Worm (Caenorhabditis elegans): ENCODE measurements around the gene C49C8.5.

Gene C49C8.5

ce11 chrIV:8653592-8653991, at the start of gene C49C8.5:
TSS of gene C49C8.5 (minus strand) at chrIV:8653664.
- TF ChIP-seq nhr-76 (tag; optimal IDR thresholded peaks at IDR 0.05) (no peak), dve-1 (tag; optimal IDR thresholded peaks at IDR 0.05; ENCODE audit: insufficient read depth) (peak; percentile 10), hmg-1.1 (GFP tag; IDR thresholded peaks at IDR 0.05) (no peak), ama-1 (optimal IDR thresholded peaks at IDR 0.05) (no peak), php-3 (GFP tag; IDR thresholded peaks at IDR 0.05) (peak; percentile 84), lin-15B (tag; optimal IDR thresholded peaks at IDR 0.05) (no peak), daf-16 (GFP tag; optimal IDR thresholded peaks at IDR 0.05) (no peak), daf-16 (tag; optimal IDR thresholded peaks at IDR 0.05) (peak; percentile 15), zag-1 (tag; optimal IDR thresholded peaks at IDR 0.05) (no peak), lin-38 (GFP tag; IDR thresholded peaks at IDR 0.05) (no peak), pqm-1 (tag; optimal IDR thresholded peaks at IDR 0.05) (peak; percentile 59)

- TF ChIP-seq Y5F2A.4 (GFP tag; optimal IDR thresholded peaks at IDR 0.05), result no peak
- peak; percentile 15 for TF ChIP-seq nhr-11 (tag; optimal IDR thresholded peaks at IDR 0.05)
- TF ChIP-seq unc-62 (GFP tag; optimal IDR thresholded peaks at IDR 0.05 in 1 of 2), result peak in 1 of 2 experiments; percentile 21
- TF ChIP-seq unc-62 (tag; optimal IDR thresholded peaks at IDR 0.05), result no peak
- TF ChIP-seq zip-11 (GFP tag; IDR thresholded peaks at IDR 0.05), result no peak
Observed at ce11 chrIV:8697436-8697835, 44.0 kb upstream of the C49C8.5 start, which contains the start of gene ttll-11. TSS of gene ttll-11 (plus strand) at chrIV:8697736.

DNA sequence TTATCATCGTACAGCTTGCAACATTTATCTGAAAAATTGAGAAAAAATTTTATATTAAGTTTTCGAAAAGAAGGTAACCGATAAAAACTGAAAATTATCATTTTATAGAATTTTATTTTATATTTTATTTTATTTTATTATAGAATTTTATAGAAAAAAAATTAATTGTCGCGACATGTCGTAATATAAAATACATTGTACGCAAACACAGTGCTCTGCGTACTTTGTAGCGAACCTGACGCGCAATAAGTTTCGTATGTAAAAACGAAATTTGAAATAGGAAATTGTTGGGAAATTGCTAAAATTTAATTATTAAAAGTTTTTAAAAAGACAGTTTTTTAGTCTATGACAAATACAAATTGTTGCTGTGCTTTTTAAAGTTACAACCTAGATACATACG, 38.0 kb upstream of the C49C8.5 start, which contains the start of the genes hst-1 and ints-6:
TSS of gene hst-1 (minus strand) at position 28 of the 400 bp plus-strand sequence.
TSS of gene ints-6 (plus strand) at position 260 of the 400 bp plus-strand sequence.
- TF ChIP-seq dpl-1 (GFP tag; optimal IDR thresholded peaks at IDR 0.05) (peak; percentile 58), dmd-9 (GFP tag; IDR thresholded peaks at IDR 0.05) (no peak), R02D3.7 (tag; optimal IDR thresholded peaks at IDR 0.05) (no peak), T20F7.1 (GFP tag; optimal IDR thresholded peaks at IDR 0.05) (peak; percentile 59), lsy-2 (tag; optimal IDR thresholded peaks at IDR 0.05) (peak in 1 of 2 experiments; percentile 28)

DNA sequence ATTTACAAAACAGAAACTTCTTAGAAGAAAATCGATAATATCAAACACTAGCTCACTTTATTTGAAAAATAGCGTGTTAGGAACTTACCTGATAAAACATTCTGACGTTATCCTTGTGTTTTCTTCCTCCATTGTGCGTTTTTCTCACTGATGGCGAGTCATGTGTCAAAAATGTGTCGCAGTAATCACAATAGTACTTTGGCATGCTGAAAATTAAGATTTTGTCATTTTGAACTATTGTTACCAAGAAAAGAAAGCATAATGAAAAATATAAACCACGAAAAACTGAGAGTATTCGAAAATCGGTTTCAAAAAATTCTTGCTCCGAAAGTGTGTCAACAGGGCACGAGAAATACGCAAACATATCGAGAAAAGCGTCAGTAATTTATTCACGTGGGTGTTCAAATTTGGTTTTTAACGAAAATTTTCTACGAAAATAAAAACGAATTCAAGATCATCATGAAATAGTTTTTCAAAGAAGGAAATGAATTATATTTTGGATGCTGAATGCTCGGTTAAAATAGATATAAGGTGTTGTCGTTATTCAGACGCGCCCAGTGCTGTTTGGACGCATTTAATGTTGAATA, 34.2 kb upstream of the C49C8.5 start, which contains the start of gene snrp-3:
TSS of gene snrp-3 (minus strand) at position 206 of the 587 bp plus-strand sequence.
- no peak for TF ChIP-seq ztf-7 (tag; optimal IDR thresholded peaks at IDR 0.05)
- TF ChIP-seq daf-16 (GFP tag; optimal IDR thresholded peaks at IDR 0.05), result peak in 1 of 2 experiments; percentile 48
- TF ChIP-seq daf-16 (tag; optimal IDR thresholded peaks at IDR 0.05), result peak; percentile 65
- TF ChIP-seq nhr-25 (tag; optimal IDR thresholded peaks at IDR 0.05; ENCODE audit: borderline replicate concordance, insufficient read depth), result peak; percentile 53
- no peak for TF ChIP-seq ceh-32 (tag; optimal IDR thresholded peaks at IDR 0.05; ENCODE audit: poor library complexity)
- peak; percentile 81 for TF ChIP-seq dve-1 (tag; optimal IDR thresholded peaks at IDR 0.05; ENCODE audit: insufficient read depth)
- TF ChIP-seq lin-1 (GFP tag; IDR thresholded peaks at IDR 0.05), result no peak
- TF ChIP-seq daf-19 (GFP tag; conservative IDR thresholded peaks at IDR 0.05), result no peak
- no peak for TF ChIP-seq nhr-76 (tag; optimal IDR thresholded peaks at IDR 0.05)
- no peak for TF ChIP-seq dmd-6 (GFP tag; IDR thresholded peaks at IDR 0.05)
- TF ChIP-seq unc-62 (GFP tag; optimal IDR thresholded peaks at IDR 0.05 in 1 of 2), result peak in 1 of 2 experiments; percentile 93
- no peak for TF ChIP-seq unc-62 (tag; optimal IDR thresholded peaks at IDR 0.05)
- TF ChIP-seq Y48G9A.11 (GFP tag; IDR thresholded peaks at IDR 0.05), result 0 out of 2 replicates have a peak, but pooled peaks have one; percentile 26
- no peak for TF ChIP-seq ces-1 (GFP tag; optimal IDR thresholded peaks at IDR 0.05)
- TF ChIP-seq lir-3 (tag; optimal IDR thresholded peaks at IDR 0.05), result no peak
- no peak for TF ChIP-seq daf-12 (tag; optimal IDR thresholded peaks at IDR 0.05)
- TF ChIP-seq lin-39 (tag; optimal IDR thresholded peaks at IDR 0.05), result no peak
- no peak for TF ChIP-seq hlh-11 (tag; optimal IDR thresholded peaks at IDR 0.05)
- TF ChIP-seq lin-29 (GFP tag; IDR thresholded peaks at IDR 0.05), result no peak; the same call in 1 of the 2 replicates
- TF ChIP-seq mdl-1 (tag; optimal IDR thresholded peaks at IDR 0.05), result peak in 1 of 2 experiments; percentile 92
- no peak for TF ChIP-seq saeg-2 (GFP tag; IDR thresholded peaks at IDR 0.05)
- TF ChIP-seq lin-38 (GFP tag; IDR thresholded peaks at IDR 0.05), result peak; percentile 82
- TF ChIP-seq mdt-29 (GFP tag; IDR thresholded peaks at IDR 0.05), result no peak
- peak; percentile 52 for TF ChIP-seq lin-15B (tag; optimal IDR thresholded peaks at IDR 0.05)
- no peak for TF ChIP-seq skn-1 (tag; optimal IDR thresholded peaks at IDR 0.05)
- no peak for TF ChIP-seq sdz-12 (GFP tag; optimal IDR thresholded peaks at IDR 0.05)
- no peak for TF ChIP-seq snpc-4 (tag; optimal IDR thresholded peaks at IDR 0.05)
- no peak; the same call in 1 of the 2 replicates for TF ChIP-seq hmg-1.1 (GFP tag; IDR thresholded peaks at IDR 0.05)
- TF ChIP-seq zip-11 (GFP tag; IDR thresholded peaks at IDR 0.05), result no peak
- TF ChIP-seq zfp-2 (tag; optimal IDR thresholded peaks at IDR 0.05), result peak; percentile 3
- no peak for TF ChIP-seq nhr-237 (tag; optimal IDR thresholded peaks at IDR 0.05)
- TF ChIP-seq ceh-20 (GFP tag; IDR thresholded peaks at IDR 0.05), result no peak
- no peak for TF ChIP-seq aly-2 (tag; optimal IDR thresholded peaks at IDR 0.05)
